Worm (Caenorhabditis elegans) whole organism, late embryonic: ENCODE results near the gene Y71H2AR.2.

Experiments used
- ama-1 ChIP-seq: fragments of 150-350 bp; optimal IDR thresholded peaks from 2 replicates; lab custom pipeline; 2014
- ceh-2 ChIP-seq: sonication (generic microtip); optimal IDR thresholded peaks from 2 replicates; lab custom pipeline; 2016; ENCODE audit warnings: missing genotype, missing genetic modification characterization, missing compliant biosample characterization
- ceh-22 ChIP-seq: sonication (generic microtip); optimal IDR thresholded peaks from 2 replicates; lab custom pipeline; 2017; ENCODE audit warnings: missing biosample characterization, missing genetic modification characterization
- ceh-24 ChIP-seq: sonication (generic microtip); optimal IDR thresholded peaks from 2 replicates; lab custom pipeline; 2016; ENCODE audit warnings: mild to moderate bottlenecking, missing genetic modification characterization, missing compliant biosample characterization
- ceh-31 ChIP-seq: sonication (generic microtip); optimal IDR thresholded peaks from 2 replicates; lab custom pipeline; 2016; ENCODE audit warnings: missing genetic modification characterization, missing compliant biosample characterization
- pha-4 ChIP-seq: fragments of 150-350 bp; optimal IDR thresholded peaks from 2 replicates; lab custom pipeline; 2018; ENCODE audit warnings: missing biosample characterization, missing genetic modification reagents, missing genetic modification characterization
- pqm-1 ChIP-seq: sonication (generic microtip); optimal IDR thresholded peaks from 2 replicates; lab custom pipeline; 2016; ENCODE audit warnings: missing genetic modification characterization, missing compliant biosample characterization
- ref-2 ChIP-seq: sonication (generic microtip); optimal IDR thresholded peaks from 2 replicates; lab custom pipeline; 2016; ENCODE audit warnings: missing genetic modification characterization, missing compliant biosample characterization
- sox-4 ChIP-seq: sonication (generic microtip); optimal IDR thresholded peaks from 2 replicates; lab custom pipeline; 2017; ENCODE audit warnings: mild to moderate bottlenecking, missing genetic modification characterization, inconsistent platforms, missing compliant biosample characterization
- syd-9 ChIP-seq: sonication (generic microtip); optimal IDR thresholded peaks from 2 replicates; lab custom pipeline; 2016; ENCODE audit warnings: mild to moderate bottlenecking, missing genetic modification characterization, moderate library complexity, missing compliant biosample characterization
- unc-3 ChIP-seq, 2 experiments: fragments of 200-800 bp in 1 of 2; sonication (Bioruptor generic) in 1 of 2; sonication (generic microtip) in 1 of 2; conservative IDR thresholded peaks in 1 of 2; optimal IDR thresholded peaks in 1 of 2; 2 replicates each; pipeline versions ENCODE4 v1.3.6 to Lab custom; 2016 to 2022; ENCODE audit warnings: missing compliant biosample characterization in 2 of 2, missing genetic modification characterization in 2 of 2, missing genetic modification reagents in 1 of 2
- ztf-16 ChIP-seq: sonication (generic microtip); optimal IDR thresholded peaks from 2 replicates; lab custom pipeline; 2017; ENCODE audit warnings: missing genetic modification characterization, missing compliant biosample characterization

DNA sequence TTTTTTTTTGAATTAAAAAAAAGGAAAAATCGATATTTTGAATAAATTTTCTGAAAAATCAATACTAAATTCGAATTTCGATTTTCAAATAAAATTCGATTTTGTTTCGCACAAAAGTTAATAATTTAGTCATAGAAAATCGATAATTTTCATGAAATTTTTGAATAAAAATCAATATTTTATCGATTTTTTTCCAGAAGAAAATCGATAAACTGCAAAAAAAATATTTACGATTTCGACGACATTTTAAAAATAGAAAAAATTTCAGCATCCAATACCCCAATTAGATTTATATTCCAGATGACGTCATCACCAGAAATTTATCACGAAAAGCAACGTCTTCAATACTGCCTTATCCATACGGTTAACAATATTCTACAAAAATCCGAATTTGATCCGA lies 4.4 kb downstream of the Y71H2AR.2 start, which contains the start of gene josd-1:
- TF ChIP-seq pqm-1: no peak
- no peak for TF ChIP-seq ztf-16 (tag; lab: Kevin White, UChicago)
- TF ChIP-seq syd-9: no peak
- no peak for TF ChIP-seq ceh-22
- TF ChIP-seq ceh-2 (tag; lab: Kevin White, UChicago): no peak
- TF ChIP-seq sox-4 (tag; lab: Kevin White, UChicago): no peak
- TF ChIP-seq ama-1 (lab: Kevin White, UChicago): no peak
- no peak for TF ChIP-seq ceh-24
- no peak for TF ChIP-seq unc-3 (GFP tag; conservative IDR thresholded peaks at IDR 0.05; lab: Robert Waterston, UW)
- no peak for TF ChIP-seq unc-3 (tag; optimal IDR thresholded peaks at IDR 0.05; lab: Kevin White, UChicago)
- no peak for TF ChIP-seq ceh-31 (tag; lab: Kevin White, UChicago)
- no peak for TF ChIP-seq ref-2 (tag; lab: Kevin White, UChicago)
- no peak for TF ChIP-seq pha-4 (tag; lab: Kevin White, UChicago)
